Worm (Caenorhabditis elegans): ENCODE results near the gene marc-1.

The marc-1 gene

DNA sequence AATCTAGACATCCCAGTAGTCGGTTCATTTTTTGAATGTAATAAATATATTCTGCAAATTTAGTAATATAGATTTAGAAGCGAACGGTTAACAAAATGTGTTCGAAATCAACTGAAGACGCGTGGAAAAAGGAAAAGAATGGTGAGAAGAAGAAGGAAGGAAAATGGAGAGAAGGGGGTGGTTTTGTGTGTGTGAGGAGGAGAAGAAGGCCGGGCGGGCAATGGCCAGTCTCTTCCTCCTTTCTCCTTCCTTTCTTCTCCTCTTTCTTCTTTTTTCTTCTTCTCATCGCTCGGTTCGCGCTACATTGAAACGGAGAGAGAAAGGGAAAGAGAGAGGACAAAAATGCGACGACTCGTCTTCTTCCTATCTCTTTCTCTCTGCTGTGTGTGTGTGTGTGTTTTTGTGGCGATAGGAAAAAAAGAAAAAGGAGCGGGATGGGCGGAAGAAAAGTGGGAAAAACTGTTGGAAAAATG, 47.4 kb upstream of the marc-1 start, which contains the start of gene ztf-9 (continued):
- TF ChIP-seq gei-8 (GFP tag; optimal IDR thresholded peaks at IDR 0.05) (no peak), nhr-111 (GFP tag; optimal IDR thresholded peaks at IDR 0.05) (no peak), zfp-3 (GFP tag; conservative IDR thresholded peaks at IDR 0.05) (no peak), nhr-42 (GFP tag; IDR thresholded peaks at IDR 0.05) (no peak), tag-97 (GFP tag; IDR thresholded peaks at IDR 0.05) (no peak), ztf-11 (tag; optimal IDR thresholded peaks at IDR 0.05) (no peak), skn-1 (tag; optimal IDR thresholded peaks at IDR 0.05) (no peak), lin-39 (tag; optimal IDR thresholded peaks at IDR 0.05) (no peak), T20F7.1 (GFP tag; optimal IDR thresholded peaks at IDR 0.05) (no peak), hmg-1.1 (GFP tag; IDR thresholded peaks at IDR 0.05) (peak; percentile 83), snpc-4 (tag; optimal IDR thresholded peaks at IDR 0.05) (no peak), nhr-102 (tag; optimal IDR thresholded peaks at IDR 0.05) (no peak), pqm-1 (tag; optimal IDR thresholded peaks at IDR 0.05) (peak; percentile 11), egl-43 (GFP tag; IDR thresholded peaks at IDR 0.05) (no peak), ceh-28 (tag; optimal IDR thresholded peaks at IDR 0.05) (no peak), F37D6.2 (tag; optimal IDR thresholded peaks at IDR 0.05) (no peak), F49E8.2 (tag; optimal IDR thresholded peaks at IDR 0.05; ENCODE audit: borderline replicate concordance) (no peak), nhr-48 (tag; optimal IDR thresholded peaks at IDR 0.05) (no peak), D1046.2 (GFP tag; IDR thresholded peaks at IDR 0.05) (no peak), fkh-10 (GFP tag; optimal IDR thresholded peaks at IDR 0.05) (peak; percentile 13), vab-7 (GFP tag; IDR thresholded peaks at IDR 0.05) (no peak), jun-1 (tag; optimal IDR thresholded peaks at IDR 0.05) (no peak), daf-16 (GFP tag; optimal IDR thresholded peaks at IDR 0.05) (peak in 1 of 2 experiments; percentile 8), daf-16 (tag; optimal IDR thresholded peaks at IDR 0.05) (peak; percentile 10), aly-2 (tag; optimal IDR thresholded peaks at IDR 0.05) (no peak), sdz-12 (GFP tag; optimal IDR thresholded peaks at IDR 0.05) (no peak), nhr-28 (tag; optimal IDR thresholded peaks at IDR 0.05) (peak; percentile 79), hif-1 (tag; optimal IDR thresholded peaks at IDR 0.05) (no peak), nhr-77 (tag; optimal IDR thresholded peaks at IDR 0.05) (peak; percentile 64), Y105C5A.15 (GFP tag; IDR thresholded peaks at IDR 0.05) (no peak), ama-1 (optimal IDR thresholded peaks at IDR 0.05) (no peak), zip-2 (tag; optimal IDR thresholded peaks at IDR 0.05) (no peak), hlh-30 (tag; optimal IDR thresholded peaks at IDR 0.05; ENCODE audit: insufficient read depth) (no peak), daf-19 (GFP tag; conservative IDR thresholded peaks at IDR 0.05) (no peak), fos-1 (tag; optimal IDR thresholded peaks at IDR 0.05) (no peak), zfp-2 (tag; optimal IDR thresholded peaks at IDR 0.05) (no peak), tra-1 (GFP tag; IDR thresholded peaks at IDR 0.05) (no peak), dpl-1 (GFP tag; optimal IDR thresholded peaks at IDR 0.05) (no peak), nhr-10 (tag; optimal IDR thresholded peaks at IDR 0.05) (no peak), saeg-2 (GFP tag; IDR thresholded peaks at IDR 0.05) (no peak), hlh-11 (tag; optimal IDR thresholded peaks at IDR 0.05) (peak; percentile 77), ctbp-1 (GFP tag; IDR thresholded peaks at IDR 0.05) (peak; percentile 58; the same call in 1 of the 2 replicates), spr-3 (GFP tag; optimal IDR thresholded peaks at IDR 0.05) (no peak), F26F4.8 (GFP tag; conservative IDR thresholded peaks at IDR 0.05) (no peak), dmd-8 (GFP tag; IDR thresholded peaks at IDR 0.05) (no peak), ceh-44 (GFP tag; IDR thresholded peaks at IDR 0.05) (no peak), ceh-20 (GFP tag; IDR thresholded peaks at IDR 0.05) (no peak), nhr-237 (tag; optimal IDR thresholded peaks at IDR 0.05) (no peak), dmd-6 (GFP tag; IDR thresholded peaks at IDR 0.05) (peak; percentile 46; the same call in 1 of the 2 replicates), Y75B8A.6 (GFP tag; IDR thresholded peaks at IDR 0.05) (no peak), lsy-2 (tag; optimal IDR thresholded peaks at IDR 0.05) (no peak), ZK546.5 (tag; optimal IDR thresholded peaks at IDR 0.05) (no peak), duxl-1 (tag; optimal IDR thresholded peaks at IDR 0.05; ENCODE audit: poor library complexity) (no peak)

Data from whole organism, L4 larva.